Fruit fly (Drosophila melanogaster) Kc167 (cell line): ENCODE measurements around the gene CG43736.

Experiments
- Sin3A ChIP-seq: fragments of >200 bp; optimal IDR thresholded peaks from 2 replicates; lab custom pipeline; 2018; ENCODE audit warnings: missing external identifiers
- h ChIP-seq: fragments of >200 bp; optimal IDR thresholded peaks from 3 replicates; lab custom pipeline; 2018; ENCODE audit warnings: missing external identifiers
- psq ChIP-seq: fragments of >200 bp; optimal IDR thresholded peaks from 2 replicates; lab custom pipeline; 2017; ENCODE audit warnings: missing external identifiers
- ttk ChIP-seq: sonication (Bioruptor generic); optimal IDR thresholded peaks from 2 replicates; lab custom pipeline; 2017; ENCODE audit warnings: missing external identifiers

dm6 chrX:6820703-6821102, 43.0 kb upstream of the CG43736 start, which contains the start of the genes Nf-YC and xit:
- TF ChIP-seq ttk (lab: Kevin White, UChicago): no peak
- no peak for TF ChIP-seq h (lab: Kevin White, UChicago)
- no peak for TF ChIP-seq Sin3A (lab: Kevin White, UChicago)
- no peak for TF ChIP-seq psq
